Worm (Caenorhabditis elegans) whole organism, L3 larva: ENCODE data around the gene C07G3.10.

Source experiments
- R02D3.7 ChIP-seq: fragments of 150-350 bp; optimal IDR thresholded peaks from 2 replicates; lab custom pipeline; 2014; ENCODE audit warnings: missing biosample characterization, missing genetic modification characterization
- ZK546.5 ChIP-seq: sonication (generic microtip); optimal IDR thresholded peaks from 2 replicates; lab custom pipeline; 2017; ENCODE audit warnings: missing biosample characterization, missing genetic modification characterization
- aly-2 ChIP-seq: fragments of 150-350 bp; optimal IDR thresholded peaks from 2 replicates; lab custom pipeline; 2014; ENCODE audit warnings: missing biosample characterization, missing genetic modification characterization
- ama-1 ChIP-seq: fragments of 150-350 bp; optimal IDR thresholded peaks from 2 replicates; lab custom pipeline; 2018
- ceh-16 ChIP-seq: sonication (generic microtip); optimal IDR thresholded peaks from 2 replicates; lab custom pipeline; 2017; ENCODE audit warnings: missing biosample characterization, missing genetic modification characterization
- ceh-28 ChIP-seq: fragments of 150-350 bp; optimal IDR thresholded peaks from 2 replicates; lab custom pipeline; 2014; ENCODE audit warnings: missing biosample characterization, missing genetic modification reagents, missing genetic modification characterization
- ceh-82 ChIP-seq: fragments of 150-350 bp; optimal IDR thresholded peaks from 2 replicates; lab custom pipeline; 2014; ENCODE audit warnings: missing biosample characterization, missing genetic modification characterization
- daf-12 ChIP-seq: fragments of 150-350 bp; optimal IDR thresholded peaks from 2 replicates; lab custom pipeline; 2014; ENCODE audit warnings: missing biosample characterization, missing genetic modification reagents, missing genetic modification characterization
- egl-27 ChIP-seq: sonication (generic microtip); optimal IDR thresholded peaks from 4 replicates; lab custom pipeline; 2017; ENCODE audit warnings: missing biosample characterization, missing genetic modification reagents, missing genetic modification characterization
- elt-1 ChIP-seq: fragments of 150-350 bp; optimal IDR thresholded peaks from 2 replicates; lab custom pipeline; 2014; ENCODE audit warnings: missing biosample characterization, missing genetic modification characterization
- elt-2 ChIP-seq: sonication (generic microtip); optimal IDR thresholded peaks from 2 replicates; lab custom pipeline; 2016; ENCODE audit warnings: missing genetic modification reagents, mild to moderate bottlenecking, missing genetic modification characterization, missing compliant biosample characterization
- elt-3 ChIP-seq, 3 experiments: fragments of 150-350 bp in 1 of 3; sonication (generic microtip) in 2 of 3; optimal IDR thresholded peaks; 2 replicates in 2 of 3; 4 replicates in 1 of 3; lab custom pipeline; 2014 to 2017; ENCODE audit warnings: missing biosample characterization in 3 of 3, missing genetic modification characterization in 3 of 3
- eor-1 ChIP-seq, 2 experiments: fragments of 150-350 bp; optimal IDR thresholded peaks; 2 replicates each; lab custom pipeline; 2014 to 2018; ENCODE audit warnings: missing biosample characterization in 2 of 2, missing genetic modification characterization in 2 of 2
- fkh-10 ChIP-seq: sonication (generic microtip); optimal IDR thresholded peaks from 2 replicates; lab custom pipeline; 2017; ENCODE audit warnings: missing biosample characterization, missing genetic modification reagents, missing genetic modification characterization
- fkh-2 ChIP-seq: fragments of 150-350 bp; optimal IDR thresholded peaks from 2 replicates; lab custom pipeline; 2014; ENCODE audit warnings: missing biosample characterization, missing genetic modification reagents, missing genetic modification characterization
- fos-1 ChIP-seq: fragments of 150-350 bp; optimal IDR thresholded peaks from 2 replicates; lab custom pipeline; 2014; ENCODE audit warnings: missing biosample characterization, missing genetic modification characterization
- jun-1 ChIP-seq: fragments of 150-350 bp; optimal IDR thresholded peaks from 2 replicates; lab custom pipeline; 2014; ENCODE audit warnings: missing biosample characterization, missing genetic modification reagents, missing genetic modification characterization
- lin-15B ChIP-seq: fragments of 150-350 bp; optimal IDR thresholded peaks from 2 replicates; lab custom pipeline; 2014; ENCODE audit warnings: missing biosample characterization, missing genetic modification characterization
- lin-39 ChIP-seq: fragments of 150-350 bp; optimal IDR thresholded peaks from 2 replicates; lab custom pipeline; 2018; ENCODE audit warnings: missing biosample characterization, missing genetic modification reagents, missing genetic modification characterization
- mdl-1 ChIP-seq: fragments of 150-350 bp; optimal IDR thresholded peaks from 2 replicates; lab custom pipeline; 2014; ENCODE audit warnings: missing biosample characterization, missing genetic modification characterization
- mml-1 ChIP-seq: fragments of 150-350 bp; sonication (generic microtip); optimal IDR thresholded peaks from 3 replicates; lab custom pipeline; 2014; ENCODE audit warnings: missing biosample characterization, missing genetic modification characterization
- nfya-1 ChIP-seq: sonication (generic microtip); optimal IDR thresholded peaks from 2 replicates; lab custom pipeline; 2017; ENCODE audit warnings: missing genetic modification characterization, mild to moderate bottlenecking, missing compliant biosample characterization, antibody characterized with exemption, moderate library complexity; ENCODE audit not compliant: insufficient read depth
- nhr-11 ChIP-seq: fragments of 150-350 bp; optimal IDR thresholded peaks from 2 replicates; lab custom pipeline; 2014; ENCODE audit warnings: missing biosample characterization, missing genetic modification characterization
- nhr-12 ChIP-seq: fragments of 150-350 bp; optimal IDR thresholded peaks from 2 replicates; lab custom pipeline; 2014; ENCODE audit warnings: missing biosample characterization, missing genetic modification characterization
- nhr-23 ChIP-seq: fragments of 150-350 bp; optimal IDR thresholded peaks from 2 replicates; lab custom pipeline; 2014; ENCODE audit warnings: missing biosample characterization, missing genetic modification reagents, missing genetic modification characterization
- nhr-237 ChIP-seq: fragments of 150-350 bp; optimal IDR thresholded peaks from 2 replicates; lab custom pipeline; 2014; ENCODE audit warnings: missing biosample characterization, missing genetic modification characterization
- nhr-25 ChIP-seq: sonication (generic microtip); optimal IDR thresholded peaks from 2 replicates; lab custom pipeline; 2017; ENCODE audit warnings: missing biosample characterization, missing genetic modification characterization
- nhr-67 ChIP-seq: fragments of 150-350 bp; optimal IDR thresholded peaks from 2 replicates; lab custom pipeline; 2014; ENCODE audit warnings: missing biosample characterization, missing genetic modification characterization
- nhr-76 ChIP-seq: fragments of 150-350 bp; sonication (generic microtip); optimal IDR thresholded peaks from 5 replicates; lab custom pipeline; 2014; ENCODE audit warnings: missing biosample characterization, missing genetic modification characterization
- nhr-77 ChIP-seq: fragments of 150-350 bp; optimal IDR thresholded peaks from 2 replicates; lab custom pipeline; 2014; ENCODE audit warnings: missing biosample characterization, missing genetic modification characterization
- sea-2 ChIP-seq: fragments of 150-350 bp; sonication (generic microtip); optimal IDR thresholded peaks from 4 replicates; lab custom pipeline; 2014; ENCODE audit warnings: missing biosample characterization, missing genetic modification reagents, missing genetic modification characterization
- skn-1 ChIP-seq: fragments of 150-350 bp; optimal IDR thresholded peaks from 2 replicates; lab custom pipeline; 2014; ENCODE audit warnings: missing biosample characterization, missing genetic modification characterization
- tbx-2 ChIP-seq: sonication (generic microtip); optimal IDR thresholded peaks from 2 replicates; lab custom pipeline; 2016; ENCODE audit warnings: mild to moderate bottlenecking, missing genetic modification characterization, missing compliant biosample characterization
- unc-39 ChIP-seq: sonication (generic microtip); optimal IDR thresholded peaks from 4 replicates; lab custom pipeline; 2017; ENCODE audit warnings: missing biosample characterization, missing genetic modification characterization
- unc-62 ChIP-seq: fragments of 150-350 bp; sonication (generic microtip); optimal IDR thresholded peaks from 4 replicates; lab custom pipeline; 2014; ENCODE audit warnings: missing biosample characterization, missing genetic modification reagents, missing genetic modification characterization
- zag-1 ChIP-seq: fragments of 150-350 bp; optimal IDR thresholded peaks from 2 replicates; lab custom pipeline; 2014; ENCODE audit warnings: missing biosample characterization, missing genetic modification characterization
- ztf-11 ChIP-seq: fragments of 150-350 bp; optimal IDR thresholded peaks from 2 replicates; lab custom pipeline; 2014; ENCODE audit warnings: missing biosample characterization, missing genetic modification characterization

The C07G3.10 gene

DNA sequence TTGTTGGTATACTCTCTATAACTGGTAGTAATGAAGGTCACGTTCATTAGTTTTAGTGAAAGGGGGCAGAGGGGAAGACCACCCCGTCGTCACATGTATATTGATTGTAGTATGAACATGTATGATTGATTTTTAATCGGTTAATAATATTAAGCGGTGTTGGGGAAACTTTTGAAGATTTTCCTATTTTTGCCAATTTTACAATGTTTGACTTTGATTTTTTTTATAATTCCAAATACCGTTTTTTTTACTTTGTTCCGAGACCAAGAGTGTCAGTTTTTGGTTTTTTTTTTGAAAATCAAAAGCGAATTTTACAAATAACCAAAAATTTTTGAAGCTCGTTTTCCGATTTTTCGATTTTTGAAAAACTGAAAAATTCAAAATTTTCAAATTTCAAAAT lies 33.2 kb downstream of the C07G3.10 start, which contains the start of gene nhr-221:
Gene nhr-221 (minus strand): TSS at position 101 of the 400 bp plus-strand sequence.
- TF ChIP-seq nhr-77 (tag; lab: Kevin White, UChicago): no peak
- no peak for TF ChIP-seq unc-39 (tag; lab: Kevin White, UChicago)
- no peak for TF ChIP-seq zag-1 (tag; lab: Kevin White, UChicago)
- no peak for TF ChIP-seq mdl-1 (tag; lab: Kevin White, UChicago)
- TF ChIP-seq fkh-10: no peak
- no peak for TF ChIP-seq ceh-82 (tag; lab: Kevin White, UChicago)
- no peak for TF ChIP-seq daf-12
- TF ChIP-seq fkh-2 (tag; lab: Kevin White, UChicago): no peak
- TF ChIP-seq ztf-11 (tag; lab: Kevin White, UChicago): no peak
- no peak for TF ChIP-seq nhr-12 (tag; lab: Kevin White, UChicago)
- no peak for TF ChIP-seq nhr-237
- TF ChIP-seq lin-39 (tag; lab: Kevin White, UChicago): no peak
- no peak for TF ChIP-seq nhr-76 (tag; lab: Kevin White, UChicago)
- TF ChIP-seq nhr-67: no peak
- TF ChIP-seq tbx-2 (tag; lab: Kevin White, UChicago): no peak
- TF ChIP-seq elt-3 (tag; optimal IDR thresholded peaks at IDR 0.05; lab: Kevin White, UChicago): no peak
- TF ChIP-seq ZK546.5: no peak
- no peak for TF ChIP-seq elt-2 (tag; lab: Kevin White, UChicago)
- no peak for TF ChIP-seq lin-15B (tag; lab: Kevin White, UChicago)

DNA sequence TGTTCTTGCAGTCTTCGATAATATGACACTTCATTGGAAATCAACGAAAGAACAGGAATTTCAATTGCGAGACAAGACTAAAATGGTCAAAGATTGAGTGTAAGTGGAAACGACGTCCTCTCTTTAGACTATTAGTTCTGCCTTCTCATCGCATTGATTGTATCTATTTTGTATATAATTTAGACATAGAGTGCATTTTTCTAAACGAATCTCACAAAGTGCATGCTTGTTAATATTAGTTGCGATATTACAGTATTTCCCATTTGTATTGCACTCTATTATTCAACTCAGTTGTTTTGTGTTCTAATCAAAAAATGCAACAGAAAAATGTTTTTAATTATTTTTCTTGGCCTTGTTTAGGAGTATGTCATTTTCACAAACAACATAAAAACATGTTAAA lies 36.2 kb downstream of the C07G3.10 start, which contains the start of gene nhr-93:
Gene nhr-93 (minus strand): TSS at position 101 of the 400 bp plus-strand sequence.
- TF ChIP-seq egl-27 (tag; lab: Kevin White, UChicago): no peak
- TF ChIP-seq mml-1 (tag; lab: Kevin White, UChicago): no peak
- TF ChIP-seq, all 47 proteins: peak for 0

DNA sequence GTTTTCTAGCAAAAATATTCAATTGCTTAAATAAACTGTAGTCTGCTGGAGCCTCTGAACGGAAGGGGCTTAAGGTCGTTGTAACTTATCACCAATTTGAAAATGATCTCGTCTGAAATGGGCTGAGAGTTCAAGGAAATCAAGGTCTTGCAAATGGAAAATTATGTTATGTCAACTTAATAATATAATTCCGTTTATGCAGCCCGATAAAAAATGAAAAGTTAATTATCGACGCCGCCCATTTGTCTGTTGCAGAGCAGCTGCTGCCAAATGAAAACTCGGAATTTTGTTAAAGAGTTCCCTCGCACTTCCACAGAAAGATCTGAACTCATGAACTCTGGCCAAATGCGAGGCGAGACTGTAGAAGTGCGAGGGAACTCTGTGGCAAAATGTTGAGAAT lies 39.0 kb downstream of the C07G3.10 start, which contains the start of gene srbc-67:
Gene srbc-67 (minus strand): TSS at position 101 of the 400 bp plus-strand sequence.
- TF ChIP-seq unc-39 (tag; lab: Kevin White, UChicago) (no peak), ama-1 (lab: Kevin White, UChicago) (no peak), nhr-25 (no peak), elt-2 (tag; lab: Kevin White, UChicago) (no peak), sea-2 (GFP tag; lab: Kevin White, UChicago) (no peak), fkh-2 (tag; lab: Kevin White, UChicago) (no peak), nhr-11 (tag; lab: Kevin White, UChicago) (no peak), lin-39 (tag; lab: Kevin White, UChicago) (no peak), nfya-1 (no peak), ceh-82 (tag; lab: Kevin White, UChicago) (no peak), jun-1 (no peak), mdl-1 (tag; lab: Kevin White, UChicago) (no peak), ceh-16 (no peak), unc-62 (GFP tag; lab: Kevin White, UChicago) (no peak), ztf-11 (tag; lab: Kevin White, UChicago) (no peak), nhr-237 (no peak), ceh-28 (tag; lab: Kevin White, UChicago) (no peak), nhr-23 (tag; lab: Kevin White, UChicago) (no peak)

DNA sequence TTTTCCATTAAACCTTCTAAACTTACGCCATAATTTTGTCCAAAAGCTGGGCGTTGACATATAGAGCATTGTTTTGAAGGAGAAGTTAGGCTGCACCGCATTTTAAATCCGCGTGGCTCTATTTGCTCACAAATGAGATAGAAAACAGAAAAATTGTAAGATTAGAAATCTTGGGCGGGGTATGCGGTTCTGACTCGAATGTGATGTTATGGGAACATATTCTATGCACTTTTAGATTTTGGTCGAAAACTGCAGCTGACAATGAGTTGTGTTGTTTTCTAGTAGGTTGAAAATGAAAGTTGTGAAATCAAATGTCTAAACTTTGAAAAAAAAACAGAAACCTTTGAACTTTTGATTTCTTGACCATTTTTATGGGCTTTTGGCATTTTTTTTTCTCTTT lies 41.2 kb downstream of the C07G3.10 start, which contains the start of gene nhr-222:
Gene nhr-222 (minus strand): TSS at position 101 of the 400 bp plus-strand sequence.
- TF ChIP-seq aly-2 (tag; lab: Kevin White, UChicago): no peak
- TF ChIP-seq nhr-25: no peak
- no peak for TF ChIP-seq skn-1
- TF ChIP-seq tbx-2 (tag; lab: Kevin White, UChicago): no peak
- no peak for TF ChIP-seq mml-1 (tag; lab: Kevin White, UChicago)
- TF ChIP-seq fkh-10: no peak
- no peak for TF ChIP-seq ceh-28 (tag; lab: Kevin White, UChicago)
- no peak for TF ChIP-seq nhr-67
- TF ChIP-seq eor-1 (tag; optimal IDR thresholded peaks at IDR 0.05; lab: Kevin White, UChicago): no peak
- no peak for TF ChIP-seq elt-1
- TF ChIP-seq ama-1 (lab: Kevin White, UChicago): no peak
- no peak for TF ChIP-seq daf-12
- TF ChIP-seq ztf-11 (tag; lab: Kevin White, UChicago): no peak
- no peak for TF ChIP-seq fos-1 (tag; lab: Kevin White, UChicago)
- TF ChIP-seq R02D3.7 (tag; lab: Kevin White, UChicago): no peak
- TF ChIP-seq fkh-2 (tag; lab: Kevin White, UChicago): no peak
- TF ChIP-seq ZK546.5: no peak
- TF ChIP-seq elt-2 (tag; lab: Kevin White, UChicago): no peak
